Fruit fly (Drosophila melanogaster) Kc167 (cell line): Measurements from ENCODE around the gene Ndae1.

ENCODE experiments used
- Sin3A ChIP-seq: fragments of >200 bp; optimal IDR thresholded peaks from 2 replicates; lab custom pipeline; 2018; ENCODE audit warnings: missing external identifiers
- h ChIP-seq: fragments of >200 bp; optimal IDR thresholded peaks from 3 replicates; lab custom pipeline; 2018; ENCODE audit warnings: missing external identifiers
- insv ChIP-seq: fragments of >200 bp; optimal IDR thresholded peaks from 3 replicates; lab custom pipeline; 2018; ENCODE audit warnings: missing external identifiers
- psq ChIP-seq: fragments of >200 bp; optimal IDR thresholded peaks from 2 replicates; lab custom pipeline; 2017; ENCODE audit warnings: missing external identifiers

DNA sequence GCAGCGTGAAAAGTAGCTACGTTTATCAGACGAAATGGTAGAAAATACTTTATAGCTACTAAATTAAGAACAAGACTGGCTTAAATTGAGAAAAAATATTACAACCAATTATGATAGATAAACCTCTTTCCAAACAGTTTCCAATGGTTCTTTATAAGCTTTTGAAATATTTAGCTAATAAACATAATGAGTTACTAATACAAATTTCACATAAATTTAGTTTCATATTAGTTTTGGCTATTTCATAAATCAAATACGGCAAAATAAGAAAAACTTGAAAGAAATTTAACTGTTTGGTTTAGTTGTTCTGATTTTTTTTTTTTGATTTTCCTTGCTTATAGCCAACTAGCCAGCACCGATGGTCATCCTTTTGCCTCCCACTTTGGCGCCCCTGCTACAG lies 49.0 kb downstream of the Ndae1 start:
- TF ChIP-seq h (lab: Kevin White, UChicago) (no peak), psq (lab: Kevin White, UChicago) (no peak), insv (lab: Kevin White, UChicago) (no peak), Sin3A (lab: Kevin White, UChicago) (no peak)
